Fruit fly (Drosophila melanogaster) whole organism, prepupa: ENCODE results near the gene Syt1.

Source experiments
- Blimp-1 ChIP-seq: fragments of 200-800 bp; sonication (Bioruptor generic); optimal IDR thresholded peaks from 3 replicates; lab custom pipeline; 2017; ENCODE audit warnings: missing biosample characterization, missing genetic modification characterization, mild to moderate bottlenecking, moderate library complexity, missing genetic modification reagents
- CG10631 ChIP-seq: fragments of 200-800 bp; sonication (Bioruptor generic); optimal IDR thresholded peaks from 2 replicates; lab custom pipeline; 2016; ENCODE audit warnings: missing biosample characterization, missing genetic modification characterization
- CG11294 ChIP-seq: fragments of 200-800 bp; sonication (Bioruptor generic); IDR thresholded peaks from 2 replicates; pipeline ENCODE4 v1.3.6; 2022; ENCODE audit warnings: missing biosample characterization, missing genetic modification characterization
- CG11762 ChIP-seq: fragments of 200-800 bp; sonication (Bioruptor generic); optimal IDR thresholded peaks from 3 replicates; lab custom pipeline; 2016; ENCODE audit warnings: missing biosample characterization, missing genetic modification characterization; ENCODE audit not compliant: insufficient read depth
- CG11902 ChIP-seq: fragments of 200-800 bp; sonication (Bioruptor generic); optimal IDR thresholded peaks from 3 replicates; lab custom pipeline; 2016; ENCODE audit warnings: missing biosample characterization, missing genetic modification characterization
- CG1621 ChIP-seq: fragments of 200-800 bp; sonication (Bioruptor generic); optimal IDR thresholded peaks from 3 replicates; lab custom pipeline; 2018; ENCODE audit warnings: missing biosample characterization, mild to moderate bottlenecking, missing genetic modification characterization
- CG16779 ChIP-seq: fragments of 200-800 bp; sonication (Bioruptor generic); optimal IDR thresholded peaks from 3 replicates; lab custom pipeline; 2017; ENCODE audit warnings: missing biosample characterization, mild to moderate bottlenecking, missing genetic modification characterization
- CG3032 ChIP-seq: fragments of 200-800 bp; optimal IDR thresholded peaks from 2 replicates; lab custom pipeline; 2019; ENCODE audit warnings: missing biosample characterization, mild to moderate bottlenecking, missing genetic modification characterization, moderate library complexity
- CG31627 ChIP-seq: fragments of 200-800 bp; sonication (Bioruptor generic); optimal IDR thresholded peaks from 3 replicates; lab custom pipeline; 2016; ENCODE audit warnings: missing biosample characterization, missing genetic modification characterization
- CG32006 ChIP-seq: fragments of 200-800 bp; sonication (Bioruptor generic); optimal IDR thresholded peaks from 3 replicates; lab custom pipeline; 2017; ENCODE audit warnings: missing biosample characterization, mild to moderate bottlenecking, missing genetic modification characterization
- CG3919 ChIP-seq: fragments of 200-800 bp; sonication (Bioruptor generic); optimal IDR thresholded peaks from 3 replicates; lab custom pipeline; 2016; ENCODE audit warnings: missing biosample characterization, missing genetic modification characterization
- CG4318 ChIP-seq: fragments of 200-800 bp; sonication (Bioruptor generic); optimal IDR thresholded peaks from 3 replicates; lab custom pipeline; 2017; ENCODE audit warnings: missing biosample characterization, mild to moderate bottlenecking, missing genetic modification characterization
- CG6163 ChIP-seq: fragments of 200-800 bp; sonication (Bioruptor generic); IDR thresholded peaks from 3 replicates; pipeline ENCODE4 v1.3.6; 2022; ENCODE audit warnings: missing biosample characterization, missing genetic modification characterization
- CG6792 ChIP-seq: fragments of 200-800 bp; sonication (Bioruptor generic); optimal IDR thresholded peaks from 3 replicates; lab custom pipeline; 2016; ENCODE audit warnings: missing biosample characterization, missing genetic modification characterization
- CG6808 ChIP-seq: fragments of 200-800 bp; sonication (Bioruptor generic); optimal IDR thresholded peaks from 3 replicates; lab custom pipeline; 2017; ENCODE audit warnings: missing biosample characterization, missing genetic modification characterization, mild to moderate bottlenecking, moderate library complexity, missing genetic modification reagents
- CG6854 ChIP-seq: fragments of 200-800 bp; sonication (Bioruptor generic); optimal IDR thresholded peaks from 2 replicates; lab custom pipeline; 2017; ENCODE audit warnings: missing biosample characterization, mild to moderate bottlenecking, missing genetic modification characterization
- CG7368 ChIP-seq: fragments of 200-800 bp; sonication (Bioruptor generic); optimal IDR thresholded peaks from 3 replicates; lab custom pipeline; 2016; ENCODE audit warnings: missing biosample characterization, missing genetic modification characterization
- CG8119 ChIP-seq: fragments of 200-800 bp; sonication (Bioruptor generic); IDR thresholded peaks from 3 replicates; pipeline ENCODE4 v1.3.6; 2022; ENCODE audit warnings: missing biosample characterization, missing genetic modification characterization
- CG8319 ChIP-seq: fragments of 200-800 bp; sonication (Bioruptor generic); optimal IDR thresholded peaks from 3 replicates; lab custom pipeline; 2016; ENCODE audit warnings: missing biosample characterization, missing genetic modification characterization
- CG8632 ChIP-seq: fragments of 200-800 bp; sonication (Bioruptor generic); optimal IDR thresholded peaks from 3 replicates; lab custom pipeline; 2016; ENCODE audit warnings: missing biosample characterization, missing genetic modification characterization
- CG9139 ChIP-seq: fragments of 200-800 bp; sonication (Bioruptor generic); optimal IDR thresholded peaks from 3 replicates; lab custom pipeline; 2017; ENCODE audit warnings: missing biosample characterization, mild to moderate bottlenecking, missing genetic modification characterization
- Eip93F ChIP-seq: fragments of 200-800 bp; sonication (Bioruptor generic); optimal IDR thresholded peaks from 2 replicates; lab custom pipeline; 2016; ENCODE audit warnings: missing biosample characterization, mild to moderate bottlenecking, missing genetic modification characterization
- Ets21C ChIP-seq: fragments of 200-800 bp; sonication (Bioruptor generic); optimal IDR thresholded peaks from 3 replicates; lab custom pipeline; 2016; ENCODE audit warnings: missing biosample characterization, missing genetic modification characterization
- Gug ChIP-seq: fragments of 200-800 bp; sonication (Bioruptor generic); IDR thresholded peaks from 2 replicates; pipeline ENCODE4 v1.3.6; 2022; ENCODE audit warnings: missing biosample characterization, missing genetic modification characterization
- Hr38 ChIP-seq: sonication (Bioruptor generic); optimal IDR thresholded peaks from 2 replicates; lab custom pipeline; 2016; ENCODE audit warnings: missing biosample characterization, missing genetic modification characterization
- Hr4 ChIP-seq: fragments of 200-800 bp; sonication (Bioruptor generic); optimal IDR thresholded peaks from 3 replicates; lab custom pipeline; 2016; ENCODE audit warnings: missing biosample characterization, missing genetic modification characterization
- Lpt ChIP-seq: fragments of 200-800 bp; sonication (Bioruptor generic); optimal IDR thresholded peaks from 3 replicates; lab custom pipeline; 2016; ENCODE audit warnings: missing biosample characterization, missing genetic modification characterization
- OdsH ChIP-seq: fragments of 200-800 bp; sonication (Bioruptor generic); optimal IDR thresholded peaks from 3 replicates; lab custom pipeline; 2016; ENCODE audit warnings: missing biosample characterization, missing genetic modification characterization
- Smox ChIP-seq: fragments of 200-800 bp; sonication (Bioruptor generic); optimal IDR thresholded peaks from 3 replicates; lab custom pipeline; 2016; ENCODE audit warnings: missing biosample characterization, missing genetic modification characterization
- Sox102F ChIP-seq: fragments of 200-800 bp; sonication (Bioruptor generic); optimal IDR thresholded peaks from 2 replicates; lab custom pipeline; 2016; ENCODE audit warnings: missing biosample characterization, mild to moderate bottlenecking, missing genetic modification characterization
- Sox14 ChIP-seq: fragments of 200-800 bp; sonication (Bioruptor generic); optimal IDR thresholded peaks from 3 replicates; lab custom pipeline; 2016; ENCODE audit warnings: missing biosample characterization, missing genetic modification characterization
- Sox15 ChIP-seq: fragments of 200-800 bp; sonication (Bioruptor generic); optimal IDR thresholded peaks from 3 replicates; lab custom pipeline; 2016; ENCODE audit warnings: missing biosample characterization, missing genetic modification characterization
- acj6 ChIP-seq: fragments of 200-800 bp; sonication (Bioruptor generic); optimal IDR thresholded peaks from 3 replicates; lab custom pipeline; 2016; ENCODE audit warnings: missing biosample characterization, missing genetic modification characterization
- cyc ChIP-seq: fragments of 200-800 bp; sonication (Bioruptor generic); optimal IDR thresholded peaks from 3 replicates; lab custom pipeline; 2016; ENCODE audit warnings: missing biosample characterization, missing genetic modification characterization
- esn ChIP-seq: fragments of 200-800 bp; sonication (Bioruptor generic); optimal IDR thresholded peaks from 2 replicates; lab custom pipeline; 2016; ENCODE audit warnings: missing biosample characterization, mild to moderate bottlenecking, missing genetic modification characterization, moderate library complexity
- fd59A ChIP-seq: fragments of 200-800 bp; sonication (Bioruptor generic); optimal IDR thresholded peaks from 2 replicates; lab custom pipeline; 2017; ENCODE audit warnings: missing biosample characterization, mild to moderate bottlenecking, missing genetic modification characterization, missing genetic modification reagents
- fd85E ChIP-seq: fragments of 200-800 bp; sonication (Bioruptor generic); optimal IDR thresholded peaks from 3 replicates; lab custom pipeline; 2016; ENCODE audit warnings: missing biosample characterization, missing genetic modification characterization
- lz ChIP-seq: fragments of 200-800 bp; sonication (Bioruptor generic); optimal IDR thresholded peaks from 3 replicates; lab custom pipeline; 2016; ENCODE audit warnings: missing biosample characterization, missing genetic modification characterization
- net ChIP-seq: fragments of 200-800 bp; sonication (Bioruptor generic); optimal IDR thresholded peaks from 3 replicates; lab custom pipeline; 2016; ENCODE audit warnings: missing biosample characterization, missing genetic modification characterization
- salr ChIP-seq, 2 experiments: fragments of 200-800 bp; sonication (Bioruptor generic); optimal IDR thresholded peaks; 3 replicates each; lab custom pipeline; 2016 to 2018; ENCODE audit warnings: missing biosample characterization in 2 of 2, missing genetic modification characterization in 2 of 2, mild to moderate bottlenecking in 1 of 2
- spab ChIP-seq: fragments of 200-800 bp; sonication (Bioruptor generic); optimal IDR thresholded peaks from 2 replicates; lab custom pipeline; 2017; ENCODE audit warnings: missing biosample characterization, mild to moderate bottlenecking, missing genetic modification characterization, missing genetic modification reagents
- ss ChIP-seq, 2 experiments: fragments of 200-800 bp; sonication (Bioruptor generic); optimal IDR thresholded peaks; 2 replicates in 1 of 2; 3 replicates in 1 of 2; lab custom pipeline; 2017 to 2018; ENCODE audit warnings: mild to moderate bottlenecking in 2 of 2, missing biosample characterization in 2 of 2, missing genetic modification characterization in 2 of 2, moderate library complexity in 1 of 2
- svp ChIP-seq: fragments of 200-800 bp; sonication (Bioruptor generic); peaks from one replicate; lab custom pipeline; 2016; ENCODE audit warnings: missing biosample characterization, missing genetic modification characterization
- topi ChIP-seq: fragments of 200-800 bp; sonication (Bioruptor generic); optimal IDR thresholded peaks from 3 replicates; lab custom pipeline; 2016; ENCODE audit warnings: missing biosample characterization, missing genetic modification characterization
- vri ChIP-seq: fragments of 200-800 bp; sonication (Bioruptor generic); optimal IDR thresholded peaks from 3 replicates; lab custom pipeline; 2016; ENCODE audit warnings: missing biosample characterization, mild to moderate bottlenecking, missing genetic modification characterization

Gene Syt1

dm6 chr2L:2759654-2760053, 40.1 kb downstream of the Syt1 start, which contains the start of the genes HemK2, Snapin and Tnpo-SR (continued):
- TF ChIP-seq CG11762 (peak; percentile 78), cyc (GFP tag; lab: Kevin White, UChicago) (peak; percentile 93), vri (peak; percentile 88), CG3919 (GFP tag; lab: Kevin White, UChicago) (peak; percentile 89), Hr4 (peak; percentile 91), CG3032 (peak; percentile 91), salr (GFP tag; optimal IDR thresholded peaks at IDR 0.05; lab: Kevin White, UChicago) (peak; percentile 67 to 79), Smox (GFP tag; lab: Kevin White, UChicago) (peak; percentile 92), net (peak; percentile 80), Blimp-1 (GFP tag; lab: Kevin White, UChicago) (peak; percentile 70), Hr38 (GFP tag; lab: Kevin White, UChicago) (no peak), Gug (GFP tag; lab: Robert Waterston, UW) (peak; percentile 88), Sox14 (GFP tag; lab: Kevin White, UChicago) (peak; percentile 91), spab (no peak), CG11294 (GFP tag; lab: Robert Waterston, UW) (peak; percentile 79; the same call in 1 of the 2 replicates), CG6792 (GFP tag; lab: Kevin White, UChicago) (peak; percentile 89), svp (GFP tag; lab: Kevin White, UChicago) (peak; percentile 97), CG8119 (GFP tag; lab: Robert Waterston, UW) (peak; percentile 76; the same call in 2 of the 3 replicates), topi (peak; percentile 94), CG31627 (GFP tag; lab: Kevin White, UChicago) (peak; percentile 91), fd85E (peak; percentile 47), CG7368 (GFP tag; lab: Kevin White, UChicago) (peak; percentile 78), Ets21C (GFP tag; lab: Kevin White, UChicago) (peak; percentile 90), CG10631 (GFP tag; lab: Kevin White, UChicago) (peak; percentile 94), CG16779 (tag; lab: Kevin White, UChicago) (peak; percentile 53), Lpt (GFP tag; lab: Kevin White, UChicago) (peak; percentile 76), acj6 (GFP tag; lab: Kevin White, UChicago) (peak; percentile 93), OdsH (GFP tag; lab: Kevin White, UChicago) (peak; percentile 92)

DNA sequence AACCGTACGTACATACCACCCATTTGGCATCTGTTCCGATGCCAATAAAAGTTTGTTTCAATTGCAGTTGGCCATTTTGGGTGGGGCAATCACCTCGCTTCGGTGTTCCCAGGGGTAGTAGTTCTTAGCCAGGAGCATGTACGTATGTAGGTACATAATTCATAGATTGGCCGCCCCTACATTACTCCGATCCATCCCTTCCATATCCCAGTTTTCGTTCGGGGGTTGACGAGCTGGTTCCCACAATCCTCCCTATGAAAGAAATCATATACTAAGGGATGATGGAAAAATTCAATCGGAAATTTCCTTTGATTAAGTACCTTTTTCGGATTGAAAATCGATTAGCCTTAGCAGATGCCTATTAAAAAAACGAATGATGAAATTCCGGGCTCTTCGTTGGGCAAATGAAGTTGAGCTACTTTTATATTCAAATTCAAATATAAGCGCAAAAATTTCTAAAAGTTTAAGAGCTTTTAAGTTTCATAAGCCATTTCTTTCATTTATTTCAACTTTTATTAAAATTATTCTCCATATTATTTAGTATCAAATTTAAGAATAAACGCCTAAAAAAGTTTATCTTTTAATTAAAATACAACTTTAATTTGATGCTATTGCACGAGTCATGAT, 41.7 kb downstream of the Syt1 start:
- no peak for TF ChIP-seq Ets21C (GFP tag; lab: Kevin White, UChicago)
- peak; percentile 15 for TF ChIP-seq svp (GFP tag; lab: Kevin White, UChicago)
- TF ChIP-seq CG31627 (GFP tag; lab: Kevin White, UChicago) = no peak

dm6 chr2L:2755323-2755695, 44.5 kb downstream of the Syt1 start:
- TF ChIP-seq CG6854 (GFP tag; lab: Kevin White, UChicago) (peak; percentile 83), Eip93F (GFP tag; lab: Kevin White, UChicago) (no peak), esn (GFP tag; lab: Kevin White, UChicago) (no peak), CG3919 (GFP tag; lab: Kevin White, UChicago) (no peak), Hr4 (no peak), net (peak; percentile 31), ss (GFP tag; optimal IDR thresholded peaks at IDR 0.05; lab: Kevin White, UChicago) (peak; percentile 71 to 76), CG32006 (GFP tag; lab: Kevin White, UChicago) (no peak), CG11902 (GFP tag; lab: Kevin White, UChicago) (no peak), fd59A (GFP tag; lab: Kevin White, UChicago) (no peak), Blimp-1 (GFP tag; lab: Kevin White, UChicago) (no peak), spab (no peak), fd85E (no peak), Sox15 (GFP tag; lab: Kevin White, UChicago) (no peak), vri (peak; percentile 34), Gug (GFP tag; lab: Robert Waterston, UW) (no peak), Sox14 (GFP tag; lab: Kevin White, UChicago) (no peak), CG9139 (peak; percentile 79), Ets21C (GFP tag; lab: Kevin White, UChicago) (no peak), Sox102F (GFP tag; lab: Kevin White, UChicago) (peak; percentile 50), CG10631 (GFP tag; lab: Kevin White, UChicago) (no peak), CG1621 (peak; percentile 32), CG6163 (GFP tag; lab: Robert Waterston, UW) (no peak), cyc (GFP tag; lab: Kevin White, UChicago) (no peak), CG8319 (GFP tag; lab: Kevin White, UChicago) (no peak), CG6808 (GFP tag; lab: Kevin White, UChicago) (peak; percentile 48), CG16779 (tag; lab: Kevin White, UChicago) (peak; percentile 72), CG31627 (GFP tag; lab: Kevin White, UChicago) (no peak), lz (GFP tag; lab: Kevin White, UChicago) (no peak), CG8632 (GFP tag; lab: Kevin White, UChicago) (peak; percentile 19), CG4318 (GFP tag; lab: Kevin White, UChicago) (no peak)
